Worm (Caenorhabditis elegans): Measurements from ENCODE around the gene F09F9.3.

The F09F9.3 gene

ce11 chrX:4120935-4121334 lies at the start of gene F09F9.3:
Gene F09F9.3 (minus strand): TSS chrX:4121035.
- TF ChIP-seq arid-1 (GFP tag; conservative IDR thresholded peaks at IDR 0.05) (no peak), rbr-2 (tag; optimal IDR thresholded peaks at IDR 0.05) (no peak), nhr-48 (tag; optimal IDR thresholded peaks at IDR 0.05) (no peak), nhr-10 (tag; optimal IDR thresholded peaks at IDR 0.05) (no peak), jun-1 (tag; optimal IDR thresholded peaks at IDR 0.05) (no peak), nhr-11 (tag; optimal IDR thresholded peaks at IDR 0.05) (no peak), gei-8 (GFP tag; optimal IDR thresholded peaks at IDR 0.05) (no peak), ama-1 (optimal IDR thresholded peaks at IDR 0.05) (no peak), ztf-7 (tag; optimal IDR thresholded peaks at IDR 0.05) (no peak), lin-1 (GFP tag; IDR thresholded peaks at IDR 0.05) (no peak), tag-97 (GFP tag; IDR thresholded peaks at IDR 0.05) (no peak), zip-2 (tag; optimal IDR thresholded peaks at IDR 0.05) (no peak), unc-39 (tag; optimal IDR thresholded peaks at IDR 0.05) (no peak), ceh-28 (tag; optimal IDR thresholded peaks at IDR 0.05) (no peak), ceh-44 (GFP tag; IDR thresholded peaks at IDR 0.05) (no peak), T20F7.1 (GFP tag; optimal IDR thresholded peaks at IDR 0.05) (no peak)

- no peak for TF ChIP-seq dve-1 (tag; optimal IDR thresholded peaks at IDR 0.05; ENCODE audit: insufficient read depth)
- TF ChIP-seq aha-1 (tag) = peak; percentile 59
These were observed 46.3 kb upstream of the F09F9.3 start, which contains the start of gene ZK470.14 for ce11 chrX:4167150-4167549. Gene ZK470.14 (plus strand): TSS chrX:4167450.

ce11 chrX:4163391-4163790 lies 42.6 kb upstream of the F09F9.3 start, which contains the start of gene ZK470.1:
Gene ZK470.1 (plus strand): TSS chrX:4163691.
- TF ChIP-seq dmd-6 (GFP tag; IDR thresholded peaks at IDR 0.05) (no peak), hlh-11 (tag; optimal IDR thresholded peaks at IDR 0.05) (no peak), fkh-10 (GFP tag; optimal IDR thresholded peaks at IDR 0.05) (no peak), lin-1 (GFP tag; IDR thresholded peaks at IDR 0.05) (no peak), hmg-1.1 (GFP tag; IDR thresholded peaks at IDR 0.05) (no peak), madf-9 (GFP tag; conservative IDR thresholded peaks at IDR 0.05) (no peak)

ce11 chrX:4161938-4162337 lies 41.1 kb upstream of the F09F9.3 start:
- TF ChIP-seq nhr-48 (tag; optimal IDR thresholded peaks at IDR 0.05) = no peak
- peak in 1 of 2 experiments; percentile 79 for TF ChIP-seq unc-62 (GFP tag; optimal IDR thresholded peaks at IDR 0.05 in 1 of 2)
- TF ChIP-seq unc-62 (tag; optimal IDR thresholded peaks at IDR 0.05) = no peak
- TF ChIP-seq aha-1 (tag) = peak; percentile 90

ce11 chrX:4159929-4160328 lies 39.1 kb upstream of the F09F9.3 start:
- TF ChIP-seq jun-1 (tag; optimal IDR thresholded peaks at IDR 0.05) = no peak
- no peak for TF ChIP-seq lin-1 (GFP tag; IDR thresholded peaks at IDR 0.05)
- TF ChIP-seq nhr-76 (tag; optimal IDR thresholded peaks at IDR 0.05) = no peak
- peak in 1 of 2 experiments; percentile 99 for TF ChIP-seq unc-62 (GFP tag; optimal IDR thresholded peaks at IDR 0.05 in 1 of 2)
- no peak for TF ChIP-seq unc-62 (tag; optimal IDR thresholded peaks at IDR 0.05)

ce11 chrX:4159185-4159871 lies 38.5 kb upstream of the F09F9.3 start:
- TF ChIP-seq aha-1 (tag) = peak; percentile 28
- TF ChIP-seq unc-62 (GFP tag; optimal IDR thresholded peaks at IDR 0.05 in 1 of 2) = peak in 1 of 2 experiments; percentile 20
- TF ChIP-seq unc-62 (tag; optimal IDR thresholded peaks at IDR 0.05) = no peak
- TF ChIP-seq F26F4.8 (GFP tag; conservative IDR thresholded peaks at IDR 0.05) = no peak
- peak; percentile 56 for TF ChIP-seq ces-1 (GFP tag; optimal IDR thresholded peaks at IDR 0.05)

- no peak for TF ChIP-seq snpc-4 (tag; optimal IDR thresholded peaks at IDR 0.05)
- no peak for TF ChIP-seq unc-39 (tag; optimal IDR thresholded peaks at IDR 0.05)
- no peak for TF ChIP-seq lir-3 (tag; optimal IDR thresholded peaks at IDR 0.05)
- TF ChIP-seq F44E2.7 (GFP tag; IDR thresholded peaks at IDR 0.05) = no peak
- TF ChIP-seq hlh-30 (tag; optimal IDR thresholded peaks at IDR 0.05; ENCODE audit: insufficient read depth) = peak; percentile 62
- no peak for TF ChIP-seq nhr-10 (tag; optimal IDR thresholded peaks at IDR 0.05)
- TF ChIP-seq tag-97 (GFP tag; IDR thresholded peaks at IDR 0.05) = no peak
- no peak for TF ChIP-seq daf-19 (GFP tag; conservative IDR thresholded peaks at IDR 0.05)
- no peak for TF ChIP-seq egl-27 (tag; optimal IDR thresholded peaks at IDR 0.05)
- TF ChIP-seq ceh-32 (tag; optimal IDR thresholded peaks at IDR 0.05; ENCODE audit: poor library complexity) = no peak
- no peak for TF ChIP-seq dmd-9 (GFP tag; IDR thresholded peaks at IDR 0.05)
- no peak for TF ChIP-seq mep-1 (tag; optimal IDR thresholded peaks at IDR 0.05)
- TF ChIP-seq fos-1 (tag; optimal IDR thresholded peaks at IDR 0.05) = no peak
- peak in 1 of 2 experiments; percentile 27 for TF ChIP-seq unc-62 (GFP tag; optimal IDR thresholded peaks at IDR 0.05 in 1 of 2)
- no peak for TF ChIP-seq unc-62 (tag; optimal IDR thresholded peaks at IDR 0.05)
- no peak for TF ChIP-seq nhr-6 (tag; optimal IDR thresholded peaks at IDR 0.05)
- no peak for TF ChIP-seq ama-1 (optimal IDR thresholded peaks at IDR 0.05)
These were observed 37.1 kb upstream of the F09F9.3 start for ce11 chrX:4157896-4158295.

Measured in whole organism, L4 larva.